Fruit fly (Drosophila melanogaster): Measurements from ENCODE around the gene HGTX.
A peak's percentile ranks its signal among the peaks of the same experiment; 100 is the strongest.

Gene HGTX

dm6 chr3L:14611406-14612335, 12.3 kb upstream of the HGTX start (continued):
- TF ChIP-seq sqz (GFP tag; optimal IDR thresholded peaks at IDR 0.05) (no peak), CG4820 (GFP tag; optimal IDR thresholded peaks at IDR 0.05) (no peak), CG13287 (GFP tag; IDR thresholded peaks at IDR 0.05; ENCODE audit: partially characterized antibody) (no peak), CG14014 (GFP tag; IDR thresholded peaks at IDR 0.05) (no peak), sisA (GFP tag; IDR thresholded peaks at IDR 0.05) (no peak), abd-A (tag; optimal IDR thresholded peaks at IDR 0.05) (no peak), CG1233 (GFP tag; optimal IDR thresholded peaks at IDR 0.05) (no peak), en (GFP tag; optimal IDR thresholded peaks at IDR 0.05) (no peak), CG12104 (GFP tag; optimal IDR thresholded peaks at IDR 0.05) (no peak), CG12071 (GFP tag; optimal IDR thresholded peaks at IDR 0.05) (no peak), MTF-1 (GFP tag; optimal IDR thresholded peaks at IDR 0.05; ENCODE audit: borderline replicate concordance) (no peak), CG7987 (GFP tag; optimal IDR thresholded peaks at IDR 0.05) (no peak), CG4282 (GFP tag; optimal IDR thresholded peaks at IDR 0.05) (no peak), trh (GFP tag; optimal IDR thresholded peaks at IDR 0.05) (no peak), chinmo (GFP tag; IDR thresholded peaks at IDR 0.05; ENCODE audit: partially characterized antibody) (no peak), CG10462 (GFP tag; optimal IDR thresholded peaks at IDR 0.05) (no peak), CG3726 (GFP tag; IDR thresholded peaks at IDR 0.05) (no peak), CG13775 (GFP tag; optimal IDR thresholded peaks at IDR 0.05) (no peak), Vsx1 (GFP tag; optimal IDR thresholded peaks at IDR 0.05) (peak; percentile 1), chif (GFP tag; optimal IDR thresholded peaks at IDR 0.05) (no peak), CG8388 (GFP tag; optimal IDR thresholded peaks at IDR 0.05) (peak; percentile 26), crc (GFP tag; optimal IDR thresholded peaks at IDR 0.05) (no peak), sens (GFP tag) (no peak), CG9215 (GFP tag; IDR thresholded peaks at IDR 0.05) (no peak), CoRest (tag; optimal IDR thresholded peaks at IDR 0.05) (peak; percentile 41), CG12942 (GFP tag; optimal IDR thresholded peaks at IDR 0.05) (no peak), bcd (GFP tag; optimal IDR thresholded peaks at IDR 0.05) (no peak), Hr51 (GFP tag; optimal IDR thresholded peaks at IDR 0.05) (no peak), Atf3 (GFP tag; optimal IDR thresholded peaks at IDR 0.05) (no peak), Lpt (GFP tag; optimal IDR thresholded peaks at IDR 0.05) (no peak), pnt (GFP tag; optimal IDR thresholded peaks at IDR 0.05) (no peak), CG6254 (GFP tag; optimal IDR thresholded peaks at IDR 0.05) (no peak), CTCF (GFP tag; optimal IDR thresholded peaks at IDR 0.05) (no peak), dmrt99B (tag; optimal IDR thresholded peaks at IDR 0.05) (no peak), CG6654 (GFP tag; optimal IDR thresholded peaks at IDR 0.05) (no peak), Scr (GFP tag; IDR thresholded peaks at IDR 0.05; ENCODE audit: partially characterized antibody) (no peak), Tbp (GFP tag; optimal IDR thresholded peaks at IDR 0.05) (no peak), da (GFP tag; optimal IDR thresholded peaks at IDR 0.05) (no peak), phol (tag; optimal IDR thresholded peaks at IDR 0.05) (peak; percentile 13), pita (GFP tag; optimal IDR thresholded peaks at IDR 0.05) (no peak), ftz-f1 (GFP tag; optimal IDR thresholded peaks at IDR 0.05) (no peak), CG8765 (GFP tag; IDR thresholded peaks at IDR 0.05) (no peak), wdn (GFP tag; IDR thresholded peaks at IDR 0.05) (no peak), CG32767 (GFP tag; IDR thresholded peaks at IDR 0.05) (no peak), CG4424 (GFP tag; optimal IDR thresholded peaks at IDR 0.05) (no peak), CG34376 (GFP tag; optimal IDR thresholded peaks at IDR 0.05) (no peak), Trl (optimal IDR thresholded peaks at IDR 0.05) (no peak), Trl (GFP tag; optimal IDR thresholded peaks at IDR 0.05) (no peak), CG18619 (GFP tag; optimal IDR thresholded peaks at IDR 0.05) (no peak), B-H2 (GFP tag; optimal IDR thresholded peaks at IDR 0.05) (no peak), mam (GFP tag; optimal IDR thresholded peaks at IDR 0.05) (no peak)
